Worm (Caenorhabditis elegans): Measurements from ENCODE around the gene K08E5.5.
A peak's percentile ranks its signal among the peaks of the same experiment; 100 is the strongest.

The K08E5.5 gene

ce11 chrIII:10149910-10150309 is 10.4 kb downstream of the K08E5.5 start:
- TF ChIP-seq ztf-11 (tag; optimal IDR thresholded peaks at IDR 0.05), result no peak
- no peak for TF ChIP-seq lin-32 (GFP tag; optimal IDR thresholded peaks at IDR 0.05)
- TF ChIP-seq lsy-2 (tag; optimal IDR thresholded peaks at IDR 0.05), result no peak

- TF ChIP-seq ceh-39 (tag; optimal IDR thresholded peaks at IDR 0.05) (no peak), tbx-8 (GFP tag; optimal IDR thresholded peaks at IDR 0.05) (no peak), bed-3 (GFP tag; optimal IDR thresholded peaks at IDR 0.05) (no peak), flh-1 (GFP tag; optimal IDR thresholded peaks at IDR 0.05) (no peak), mab-5 (tag; optimal IDR thresholded peaks at IDR 0.05) (no peak)
Measured at ce11 chrIII:10146701-10147100, 13.6 kb downstream of the K08E5.5 start, which contains the start of gene K08E5.1. Gene K08E5.1, minus strand, starts transcription at chrIII:10146801.

ce11 chrIII:10140732-10141131 is 19.6 kb downstream of the K08E5.5 start, which contains the start of gene K08E5.6:
Gene K08E5.6, plus strand, starts transcription at chrIII:10141032.
- TF ChIP-seq mep-1 (tag; optimal IDR thresholded peaks at IDR 0.05), result no peak
- no peak for TF ChIP-seq lsy-2 (tag; optimal IDR thresholded peaks at IDR 0.05)
- TF ChIP-seq nhr-2 (tag; optimal IDR thresholded peaks at IDR 0.05), result no peak
- TF ChIP-seq sem-2 (GFP tag; optimal IDR thresholded peaks at IDR 0.05), result no peak
- no peak for TF ChIP-seq bed-3 (GFP tag; optimal IDR thresholded peaks at IDR 0.05)
- TF ChIP-seq mls-2 (tag; optimal IDR thresholded peaks at IDR 0.05), result no peak
- TF ChIP-seq nhr-237 (tag; optimal IDR thresholded peaks at IDR 0.05), result no peak
- no peak for TF ChIP-seq ceh-43 (GFP tag; optimal IDR thresholded peaks at IDR 0.05)
- TF ChIP-seq ces-1 (GFP tag; optimal IDR thresholded peaks at IDR 0.05), result no peak
- no peak for TF ChIP-seq sptf-1 (tag; optimal IDR thresholded peaks at IDR 0.05)
- TF ChIP-seq mab-5 (tag; optimal IDR thresholded peaks at IDR 0.05), result no peak
- no peak for TF ChIP-seq elt-1 (tag; optimal IDR thresholded peaks at IDR 0.05; ENCODE audit: borderline replicate concordance, insufficient read depth)
- no peak for TF ChIP-seq unc-120 (tag; optimal IDR thresholded peaks at IDR 0.05; ENCODE audit: poor library complexity, severe bottlenecking)
- no peak for TF ChIP-seq unc-39 (tag; optimal IDR thresholded peaks at IDR 0.05)
- no peak for TF ChIP-seq lin-32 (GFP tag; optimal IDR thresholded peaks at IDR 0.05)
- TF ChIP-seq ceh-83 (GFP tag; optimal IDR thresholded peaks at IDR 0.05), result no peak
- TF ChIP-seq ham-2 (GFP tag; optimal IDR thresholded peaks at IDR 0.05), result no peak
- TF ChIP-seq hlh-1 (tag; optimal IDR thresholded peaks at IDR 0.05), result no peak

- TF ChIP-seq elt-1 (tag; optimal IDR thresholded peaks at IDR 0.05; ENCODE audit: borderline replicate concordance, insufficient read depth) (peak; percentile 29), zip-8 (tag; optimal IDR thresholded peaks at IDR 0.05) (no peak)
Measured at ce11 chrIII:10136778-10137177, 23.5 kb downstream of the K08E5.5 start, which contains the start of gene ZK1128.7. Gene ZK1128.7, plus strand, starts transcription at chrIII:10137006.

ce11 chrIII:10134517-10134916 is 25.8 kb downstream of the K08E5.5 start:
- TF ChIP-seq mep-1 (tag; optimal IDR thresholded peaks at IDR 0.05), result no peak
- TF ChIP-seq hlh-1 (tag; optimal IDR thresholded peaks at IDR 0.05), result no peak
- no peak for TF ChIP-seq drap-1 (GFP tag; optimal IDR thresholded peaks at IDR 0.05)
- no peak for TF ChIP-seq unc-62 (GFP tag; optimal IDR thresholded peaks at IDR 0.05)
- no peak for TF ChIP-seq tbx-8 (GFP tag; optimal IDR thresholded peaks at IDR 0.05)
- no peak for TF ChIP-seq pha-4 (tag; optimal IDR thresholded peaks at IDR 0.05)
- TF ChIP-seq bed-3 (GFP tag; optimal IDR thresholded peaks at IDR 0.05), result no peak
- TF ChIP-seq elt-1 (tag; optimal IDR thresholded peaks at IDR 0.05; ENCODE audit: borderline replicate concordance, insufficient read depth), result no peak

- no peak for TF ChIP-seq ceh-83 (GFP tag; optimal IDR thresholded peaks at IDR 0.05)
- TF ChIP-seq cnd-1 (tag; optimal IDR thresholded peaks at IDR 0.05), result no peak
- no peak for TF ChIP-seq nhr-12 (tag; optimal IDR thresholded peaks at IDR 0.05)
- TF ChIP-seq hlh-1 (tag; optimal IDR thresholded peaks at IDR 0.05), result no peak
- no peak for TF ChIP-seq sptf-1 (tag; optimal IDR thresholded peaks at IDR 0.05)
- no peak for TF ChIP-seq ceh-39 (tag; optimal IDR thresholded peaks at IDR 0.05)
- no peak for TF ChIP-seq snpc-4 (tag; optimal IDR thresholded peaks at IDR 0.05)
- TF ChIP-seq lin-13 (tag; optimal IDR thresholded peaks at IDR 0.05), result no peak
- TF ChIP-seq mab-5 (tag; optimal IDR thresholded peaks at IDR 0.05), result no peak
- no peak for TF ChIP-seq unc-39 (tag; optimal IDR thresholded peaks at IDR 0.05)
- no peak for TF ChIP-seq pha-4 (tag; optimal IDR thresholded peaks at IDR 0.05)
- TF ChIP-seq bed-3 (GFP tag; optimal IDR thresholded peaks at IDR 0.05), result no peak
- TF ChIP-seq mls-2 (tag; optimal IDR thresholded peaks at IDR 0.05), result no peak
- TF ChIP-seq zip-8 (tag; optimal IDR thresholded peaks at IDR 0.05), result no peak
- no peak for TF ChIP-seq nhr-28 (tag; optimal IDR thresholded peaks at IDR 0.05)
- no peak for TF ChIP-seq ceh-43 (GFP tag; optimal IDR thresholded peaks at IDR 0.05)
- no peak for TF ChIP-seq sem-2 (GFP tag; optimal IDR thresholded peaks at IDR 0.05)
- TF ChIP-seq nhr-76 (tag; optimal IDR thresholded peaks at IDR 0.05), result no peak
- no peak for TF ChIP-seq unc-120 (tag; optimal IDR thresholded peaks at IDR 0.05; ENCODE audit: poor library complexity, severe bottlenecking)
- TF ChIP-seq lsy-2 (tag; optimal IDR thresholded peaks at IDR 0.05), result no peak
Measured at ce11 chrIII:10132495-10133450, 27.5 kb downstream of the K08E5.5 start.
